Worm (Caenorhabditis elegans): ENCODE measurements around the gene R10E4.7.

- TF ChIP-seq tbx-2 (tag; optimal IDR thresholded peaks at IDR 0.05) (no peak), unc-62 (GFP tag; optimal IDR thresholded peaks at IDR 0.05) (no peak), ztf-11 (tag; optimal IDR thresholded peaks at IDR 0.05) (no peak), nhr-11 (tag; optimal IDR thresholded peaks at IDR 0.05) (no peak), nhr-237 (tag; optimal IDR thresholded peaks at IDR 0.05) (no peak)
Measured at ce11 chrIII:4278203-4278602, 16.4 kb upstream of the R10E4.7 start.
